Worm (Caenorhabditis elegans) whole organism, L4 larva: Measurements from ENCODE around the gene B0222.1.
A peak's percentile ranks its signal among the peaks of the same experiment; 100 is the strongest.

ENCODE experiments used
- D1046.2 ChIP-seq: fragments of 200-800 bp; sonication (Bioruptor generic); IDR thresholded peaks from 2 replicates; pipeline ENCODE4 v1.3.6; 2022; ENCODE audit warnings: missing genetic modification characterization, missing compliant biosample characterization
- F37D6.2 ChIP-seq: sonication (generic microtip); optimal IDR thresholded peaks from 2 replicates; lab custom pipeline; 2016; ENCODE audit warnings: mild to moderate bottlenecking, missing genetic modification characterization, missing compliant biosample characterization
- R02D3.7 ChIP-seq: fragments of 150-350 bp; sonication (generic microtip); optimal IDR thresholded peaks from 3 replicates; lab custom pipeline; 2014; ENCODE audit warnings: missing biosample characterization, missing genetic modification characterization
- Y105C5A.15 ChIP-seq: fragments of 200-800 bp; sonication (Bioruptor generic); IDR thresholded peaks from 2 replicates; pipeline ENCODE4 v1.3.6; 2022; ENCODE audit warnings: missing genetic modification characterization, missing compliant biosample characterization
- aha-1 ChIP-seq: fragments of 150-350 bp; peaks from one replicate; lab custom pipeline; 2014; ENCODE audit warnings: missing biosample characterization, missing genetic modification characterization
- ama-1 ChIP-seq: fragments of 150-350 bp; optimal IDR thresholded peaks from 2 replicates; lab custom pipeline; 2014; ENCODE audit warnings: inconsistent platforms, mixed read lengths
- ceh-20 ChIP-seq: fragments of 200-800 bp; sonication (Bioruptor generic); IDR thresholded peaks from 2 replicates; pipeline ENCODE4 v1.3.6; 2022; ENCODE audit warnings: missing genetic modification reagents, missing genetic modification characterization, missing compliant biosample characterization
- ceh-32 ChIP-seq: sonication (generic microtip); optimal IDR thresholded peaks from 2 replicates; lab custom pipeline; 2016; ENCODE audit warnings: mild to moderate bottlenecking, missing genetic modification characterization, missing compliant biosample characterization; ENCODE audit not compliant: poor library complexity
- ceh-62 ChIP-seq: sonication (generic microtip); optimal IDR thresholded peaks from 2 replicates; lab custom pipeline; 2017; ENCODE audit warnings: missing biosample characterization, missing genetic modification characterization
- ceh-82 ChIP-seq: sonication (generic microtip); optimal IDR thresholded peaks from 2 replicates; lab custom pipeline; 2017; ENCODE audit warnings: missing biosample characterization, missing genetic modification characterization
- ctbp-1 ChIP-seq: fragments of 200-800 bp; sonication (Bioruptor generic); IDR thresholded peaks from 2 replicates; pipeline ENCODE4 v1.3.6; 2022; ENCODE audit warnings: missing genetic modification reagents, missing genetic modification characterization, missing compliant biosample characterization
- daf-16 ChIP-seq, 3 experiments: sonication (generic microtip); optimal IDR thresholded peaks; 2 replicates each; lab custom pipeline; 2016 to 2017; ENCODE audit warnings: missing genetic modification characterization in 3 of 3, missing genetic modification reagents in 3 of 3, mild to moderate bottlenecking in 2 of 3, missing compliant biosample characterization in 2 of 3, missing biosample characterization in 1 of 3, moderate library complexity in 1 of 3
- dmd-6 ChIP-seq: fragments of 200-800 bp; sonication (Bioruptor generic); IDR thresholded peaks from 2 replicates; pipeline ENCODE4 v1.3.6; 2022; ENCODE audit warnings: missing genetic modification reagents, missing genetic modification characterization, missing compliant biosample characterization
- dve-1 ChIP-seq: sonication (generic microtip); optimal IDR thresholded peaks from 2 replicates; lab custom pipeline; 2017; ENCODE audit warnings: antibody characterized with exemption, mild to moderate bottlenecking, missing genetic modification characterization, missing compliant biosample characterization; ENCODE audit not compliant: insufficient read depth
- egl-27 ChIP-seq: sonication (generic microtip); optimal IDR thresholded peaks from 3 replicates; lab custom pipeline; 2017; ENCODE audit warnings: missing biosample characterization, missing genetic modification reagents, missing genetic modification characterization
- egl-43 ChIP-seq: fragments of 200-800 bp; sonication (Bioruptor generic); IDR thresholded peaks from 2 replicates; pipeline ENCODE4 v1.3.6; 2022; ENCODE audit warnings: missing genetic modification reagents, missing genetic modification characterization, missing compliant biosample characterization
- fkh-10 ChIP-seq: fragments of 150-350 bp; optimal IDR thresholded peaks from 2 replicates; lab custom pipeline; 2014; ENCODE audit warnings: missing biosample characterization, missing genetic modification reagents, missing genetic modification characterization
- fos-1 ChIP-seq: fragments of 150-350 bp; optimal IDR thresholded peaks from 2 replicates; lab custom pipeline; 2014; ENCODE audit warnings: missing biosample characterization, missing genetic modification characterization
- hif-1 ChIP-seq, 2 experiments: sonication (generic microtip); optimal IDR thresholded peaks; 2 replicates each; lab custom pipeline; 2016 to 2017; ENCODE audit warnings: missing compliant biosample characterization in 2 of 2, missing genetic modification characterization in 2 of 2, missing genetic modification reagents in 2 of 2, missing genotype in 2 of 2, mild to moderate bottlenecking in 1 of 2
- hlh-11 ChIP-seq: fragments of 200-800 bp; sonication (Bioruptor generic); optimal IDR thresholded peaks from 2 replicates; lab custom pipeline; 2018; ENCODE audit warnings: mild to moderate bottlenecking, missing genetic modification characterization, missing compliant biosample characterization
- hmg-1.1 ChIP-seq: fragments of 200-800 bp; sonication (Bioruptor generic); IDR thresholded peaks from 2 replicates; pipeline ENCODE4 v1.3.6; 2022; ENCODE audit warnings: missing genetic modification reagents, missing genetic modification characterization, missing compliant biosample characterization
- lin-1 ChIP-seq: fragments of 200-800 bp; sonication (Bioruptor generic); IDR thresholded peaks from 2 replicates; pipeline ENCODE4 v1.3.6; 2022; ENCODE audit warnings: missing genetic modification reagents, missing genetic modification characterization, missing compliant biosample characterization
- lin-39 ChIP-seq: fragments of 150-350 bp; optimal IDR thresholded peaks from 2 replicates; lab custom pipeline; 2014; ENCODE audit warnings: missing biosample characterization, missing genetic modification reagents, missing genetic modification characterization
- lir-3 ChIP-seq: sonication (generic microtip); optimal IDR thresholded peaks from 2 replicates; lab custom pipeline; 2016; ENCODE audit warnings: mild to moderate bottlenecking, missing genetic modification characterization, missing compliant biosample characterization
- madf-5 ChIP-seq, 2 experiments: fragments of 200-800 bp; sonication (Bioruptor generic); IDR thresholded peaks; 2 replicates each; pipeline ENCODE4 v1.3.6; 2022; ENCODE audit warnings: missing compliant biosample characterization in 2 of 2, missing genetic modification characterization in 2 of 2
- nhr-111 ChIP-seq: fragments of 200-800 bp; sonication (Bioruptor generic); optimal IDR thresholded peaks from 2 replicates; lab custom pipeline; 2018; ENCODE audit warnings: mild to moderate bottlenecking, missing genetic modification characterization, missing compliant biosample characterization
- nhr-25 ChIP-seq: sonication (generic microtip); optimal IDR thresholded peaks from 2 replicates; lab custom pipeline; 2017; ENCODE audit warnings: missing genetic modification characterization, mild to moderate bottlenecking, missing compliant biosample characterization, antibody characterized with exemption, moderate library complexity, borderline replicate concordance; ENCODE audit not compliant: insufficient read depth
- nhr-28 ChIP-seq: fragments of 150-350 bp; optimal IDR thresholded peaks from 2 replicates; lab custom pipeline; 2014; ENCODE audit warnings: missing biosample characterization, missing genetic modification characterization
- nhr-41 ChIP-seq: fragments of 200-800 bp; sonication (Bioruptor generic); IDR thresholded peaks from 2 replicates; pipeline ENCODE4 v1.3.6; 2022; ENCODE audit warnings: missing genetic modification reagents, missing genetic modification characterization, missing compliant biosample characterization
- nhr-48 ChIP-seq: sonication (generic microtip); optimal IDR thresholded peaks from 2 replicates; lab custom pipeline; 2016; ENCODE audit warnings: mild to moderate bottlenecking, missing genetic modification characterization, missing compliant biosample characterization
- nhr-76 ChIP-seq: fragments of 150-350 bp; optimal IDR thresholded peaks from 2 replicates; lab custom pipeline; 2014; ENCODE audit warnings: missing biosample characterization, missing genetic modification characterization
- nhr-77 ChIP-seq: fragments of 150-350 bp; optimal IDR thresholded peaks from 2 replicates; lab custom pipeline; 2014; ENCODE audit warnings: missing biosample characterization, missing genetic modification characterization
- pha-4 ChIP-seq, 2 experiments: fragments of 150-350 bp in 1 of 2; fragments of 200-800 bp in 1 of 2; sonication (Bioruptor generic) in 1 of 2; IDR thresholded peaks in 1 of 2; optimal IDR thresholded peaks in 1 of 2; 2 replicates each; pipeline versions ENCODE4 v1.3.6 to Lab custom; 2014 to 2022; ENCODE audit warnings: missing genetic modification characterization in 2 of 2, missing genetic modification reagents in 2 of 2, missing biosample characterization in 1 of 2, missing compliant biosample characterization in 1 of 2
- pqm-1 ChIP-seq: sonication (generic microtip); optimal IDR thresholded peaks from 2 replicates; lab custom pipeline; 2017; ENCODE audit warnings: missing biosample characterization, missing genetic modification characterization
- rbr-2 ChIP-seq: sonication (generic microtip); optimal IDR thresholded peaks from 2 replicates; lab custom pipeline; 2016; ENCODE audit warnings: missing genotype, missing genetic modification characterization, missing compliant biosample characterization
- sdz-12 ChIP-seq: fragments of 200-800 bp; sonication (Bioruptor generic); optimal IDR thresholded peaks from 2 replicates; lab custom pipeline; 2018; ENCODE audit warnings: mild to moderate bottlenecking, missing genetic modification characterization, missing compliant biosample characterization
- snpc-1.2 ChIP-seq: fragments of 200-800 bp; sonication (Bioruptor generic); IDR thresholded peaks from 2 replicates; pipeline ENCODE4 v1.3.6; 2022; ENCODE audit warnings: missing genetic modification reagents, missing genetic modification characterization, missing compliant biosample characterization
- snpc-4 ChIP-seq: fragments of 150-350 bp; optimal IDR thresholded peaks from 2 replicates; lab custom pipeline; 2014; ENCODE audit warnings: missing biosample characterization, missing genetic modification characterization
- unc-130 ChIP-seq: sonication (generic microtip); optimal IDR thresholded peaks from 2 replicates; lab custom pipeline; 2016; ENCODE audit warnings: missing genetic modification reagents, missing genetic modification characterization, missing compliant biosample characterization
- unc-62 ChIP-seq, 3 experiments: fragments of 150-350 bp in 1 of 3; sonication (generic microtip); optimal IDR thresholded peaks in 2 of 3; peaks in 1 of 3; 1 replicate in 1 of 3; 2 replicates in 2 of 3; lab custom pipeline; 2014 to 2017; ENCODE audit warnings: missing biosample characterization in 3 of 3, missing genetic modification characterization in 3 of 3, missing genetic modification reagents in 3 of 3, missing genotype in 1 of 3
- zag-1 ChIP-seq: fragments of 150-350 bp; optimal IDR thresholded peaks from 2 replicates; lab custom pipeline; 2014; ENCODE audit warnings: missing biosample characterization, missing genetic modification characterization
- zfp-2 ChIP-seq: sonication (generic microtip); optimal IDR thresholded peaks from 2 replicates; lab custom pipeline; 2016; ENCODE audit warnings: mild to moderate bottlenecking, missing genetic modification characterization, missing compliant biosample characterization
- zip-11 ChIP-seq: fragments of 200-800 bp; sonication (Bioruptor generic); IDR thresholded peaks from 2 replicates; pipeline ENCODE4 v1.3.6; 2022; ENCODE audit warnings: missing genetic modification characterization, missing compliant biosample characterization

Gene B0222.1

DNA sequence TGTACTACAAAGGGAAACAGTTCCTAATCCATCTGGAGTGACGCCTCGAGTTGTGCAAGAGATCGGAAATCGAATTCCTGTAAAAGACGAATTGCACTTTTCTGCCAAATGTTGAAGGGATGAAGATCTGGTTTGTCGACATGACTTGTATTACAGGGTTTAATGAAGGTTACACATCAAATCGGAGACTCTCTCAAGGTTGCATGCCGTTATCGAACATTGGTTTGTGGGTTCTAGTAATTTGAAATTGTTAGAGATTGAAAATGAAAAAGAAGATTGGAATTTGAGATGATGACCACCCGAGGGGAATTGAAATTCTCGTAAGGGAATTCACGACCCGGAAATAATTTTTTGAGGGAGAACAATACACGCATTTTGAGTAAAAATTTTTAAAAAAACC is 32.3 kb downstream of the B0222.1 start:
- TF ChIP-seq nhr-25 = peak; percentile 13
- TF ChIP-seq nhr-41 (GFP tag; lab: Robert Waterston, UW) = no peak
- no peak for TF ChIP-seq pqm-1 (tag; lab: Kevin White, UChicago)
- TF ChIP-seq nhr-76 (tag; lab: Kevin White, UChicago) = no peak
- no peak for TF ChIP-seq ceh-32 (tag; lab: Kevin White, UChicago)
- TF ChIP-seq D1046.2 (GFP tag; lab: Robert Waterston, UW) = no peak
- TF ChIP-seq nhr-28 (tag; lab: Kevin White, UChicago) = peak; percentile 19
- TF ChIP-seq R02D3.7 (tag; lab: Kevin White, UChicago) = no peak
- no peak for TF ChIP-seq dve-1 (tag; lab: Kevin White, UChicago)
- TF ChIP-seq unc-62 (GFP tag; optimal IDR thresholded peaks at IDR 0.05 in 1 of 2; lab: Kevin White, UChicago) = peak in 1 of 2 experiments; percentile 89
- no peak for TF ChIP-seq unc-62 (tag; optimal IDR thresholded peaks at IDR 0.05; lab: Kevin White, UChicago)
- no peak for TF ChIP-seq zip-11 (GFP tag; lab: Robert Waterston, UW)
- TF ChIP-seq aha-1 (tag; lab: Kevin White, UChicago) = peak; percentile 22
- no peak for TF ChIP-seq ama-1 (lab: Kevin White, UChicago)
- no peak for TF ChIP-seq egl-27

DNA sequence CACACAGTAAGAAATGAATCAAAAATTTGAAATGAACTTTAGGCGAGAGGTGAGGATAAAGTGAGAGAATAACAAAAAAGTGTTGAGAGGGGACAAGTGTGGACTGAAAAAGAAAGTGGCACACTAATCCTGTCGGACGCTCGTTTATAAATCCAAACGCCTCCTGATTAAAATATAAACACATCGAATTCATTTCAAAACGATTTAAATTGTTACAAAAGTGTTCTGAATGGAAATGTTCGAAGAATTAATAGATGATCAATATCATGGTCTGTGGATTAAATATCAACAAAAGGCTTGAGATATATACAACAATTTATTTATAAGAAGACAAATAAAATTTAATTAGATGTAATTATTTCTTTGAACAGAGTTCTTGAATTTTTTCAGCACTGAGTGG is 34.0 kb downstream of the B0222.1 start, which contains the start of gene B0222.11:
TSS of gene B0222.11 (minus strand) at position 101 of the 400 bp plus-strand sequence.
- no peak for TF ChIP-seq F37D6.2 (tag; lab: Kevin White, UChicago)
- TF ChIP-seq nhr-111 (GFP tag; lab: Kevin White, UChicago) = no peak
- no peak for TF ChIP-seq lin-1
- TF ChIP-seq snpc-4 (tag; lab: Kevin White, UChicago) = no peak
- TF ChIP-seq unc-130 (GFP tag; lab: Kevin White, UChicago) = no peak
- no peak for TF ChIP-seq R02D3.7 (tag; lab: Kevin White, UChicago)
- TF ChIP-seq madf-5 (GFP tag; IDR thresholded peaks at IDR 0.05; lab: Robert Waterston, UW) = no peak
- TF ChIP-seq lir-3 (tag; lab: Kevin White, UChicago) = no peak
- TF ChIP-seq nhr-48 (tag; lab: Kevin White, UChicago) = no peak
- TF ChIP-seq zag-1 (tag; lab: Kevin White, UChicago) = no peak
- TF ChIP-seq hlh-11 (tag; lab: Kevin White, UChicago) = no peak
- TF ChIP-seq ceh-62 (tag; lab: Kevin White, UChicago) = no peak
- no peak for TF ChIP-seq hmg-1.1 (GFP tag; lab: Robert Waterston, UW)
- TF ChIP-seq fkh-10 = no peak

DNA sequence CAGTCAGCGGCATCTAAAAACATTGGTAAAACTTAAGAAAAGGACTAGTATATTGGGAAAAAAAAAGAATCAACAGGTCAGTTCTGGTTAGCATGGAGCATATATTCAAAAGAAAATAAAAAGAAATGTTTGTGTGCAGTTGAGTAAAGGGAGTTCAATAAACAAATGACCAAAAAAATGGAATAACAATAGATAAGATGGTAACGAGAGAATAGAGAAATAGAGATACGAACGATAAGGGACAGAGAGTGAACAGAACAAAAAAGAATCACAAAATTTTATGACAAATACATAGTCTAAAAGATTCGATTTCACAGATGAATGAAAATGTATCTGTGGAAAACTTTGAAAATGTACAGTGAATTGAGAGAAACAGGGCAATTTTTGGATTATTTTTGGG is 38.9 kb downstream of the B0222.1 start, which contains the start of gene gad-3:
TSS of gene gad-3 (minus strand) at position 17 of the 400 bp plus-strand sequence.
- TF ChIP-seq fkh-10 (no peak), snpc-4 (tag; lab: Kevin White, UChicago) (no peak), pha-4 (GFP tag; IDR thresholded peaks at IDR 0.05; lab: Robert Waterston, UW) (no peak), pha-4 (tag; optimal IDR thresholded peaks at IDR 0.05; lab: Kevin White, UChicago) (no peak), ceh-82 (tag; lab: Kevin White, UChicago) (no peak), daf-16 (GFP tag; optimal IDR thresholded peaks at IDR 0.05; lab: Kevin White, UChicago) (no peak), daf-16 (tag; optimal IDR thresholded peaks at IDR 0.05; lab: Kevin White, UChicago) (peak; percentile 92), sdz-12 (GFP tag; lab: Kevin White, UChicago) (no peak), fos-1 (tag; lab: Kevin White, UChicago) (no peak), hlh-11 (tag; lab: Kevin White, UChicago) (peak; percentile 28), nhr-41 (GFP tag; lab: Robert Waterston, UW) (no peak), lir-3 (tag; lab: Kevin White, UChicago) (no peak), dmd-6 (GFP tag; lab: Robert Waterston, UW) (peak; percentile 18; the same call in 1 of the 2 replicates), Y105C5A.15 (GFP tag; lab: Robert Waterston, UW) (no peak), ctbp-1 (GFP tag; lab: Robert Waterston, UW) (no peak), hif-1 (tag; optimal IDR thresholded peaks at IDR 0.05; lab: Kevin White, UChicago) (no peak), snpc-1.2 (GFP tag; lab: Robert Waterston, UW) (no peak), nhr-28 (tag; lab: Kevin White, UChicago) (peak; percentile 68), rbr-2 (tag; lab: Kevin White, UChicago) (no peak), dve-1 (tag; lab: Kevin White, UChicago) (peak; percentile 59), lin-1 (no peak), lin-39 (tag; lab: Kevin White, UChicago) (no peak), pqm-1 (tag; lab: Kevin White, UChicago) (peak; percentile 29), egl-43 (GFP tag; lab: Robert Waterston, UW) (no peak), nhr-77 (peak; percentile 61), ceh-20 (GFP tag; lab: Robert Waterston, UW) (no peak), zfp-2 (tag; lab: Kevin White, UChicago) (no peak), R02D3.7 (tag; lab: Kevin White, UChicago) (no peak), hmg-1.1 (GFP tag; lab: Robert Waterston, UW) (no peak)
- TF ChIP-seq, all 104 proteins: peak for 7
